Worm (Caenorhabditis elegans) whole organism, L3 larva: ENCODE measurements around the gene Y57G11C.1130.
"Not testable (repeated sequence)": the region's sequence is repeated elsewhere in the genome, so short reads cannot be mapped to it uniquely, and the experiment has no call there.

Experiments
- ama-1 ChIP-seq: fragments of 150-350 bp; optimal IDR thresholded peaks from 2 replicates; lab custom pipeline; 2018
- ceh-16 ChIP-seq: sonication (generic microtip); optimal IDR thresholded peaks from 2 replicates; lab custom pipeline; 2017; ENCODE audit warnings: missing biosample characterization, missing genetic modification characterization
- ceh-28 ChIP-seq: fragments of 150-350 bp; optimal IDR thresholded peaks from 2 replicates; lab custom pipeline; 2014; ENCODE audit warnings: missing biosample characterization, missing genetic modification reagents, missing genetic modification characterization
- ceh-82 ChIP-seq: fragments of 150-350 bp; optimal IDR thresholded peaks from 2 replicates; lab custom pipeline; 2014; ENCODE audit warnings: missing biosample characterization, missing genetic modification characterization
- daf-12 ChIP-seq: fragments of 150-350 bp; optimal IDR thresholded peaks from 2 replicates; lab custom pipeline; 2014; ENCODE audit warnings: missing biosample characterization, missing genetic modification reagents, missing genetic modification characterization
- egl-5 ChIP-seq: fragments of 150-350 bp; optimal IDR thresholded peaks from 2 replicates; lab custom pipeline; 2017; ENCODE audit warnings: missing biosample characterization, missing genetic modification reagents, missing genetic modification characterization, inconsistent platforms
- elt-2 ChIP-seq: sonication (generic microtip); optimal IDR thresholded peaks from 2 replicates; lab custom pipeline; 2016; ENCODE audit warnings: missing genetic modification reagents, mild to moderate bottlenecking, missing genetic modification characterization, missing compliant biosample characterization
- eor-1 ChIP-seq, 2 experiments: fragments of 150-350 bp; optimal IDR thresholded peaks; 2 replicates each; lab custom pipeline; 2014 to 2018; ENCODE audit warnings: missing biosample characterization in 2 of 2, missing genetic modification characterization in 2 of 2
- fkh-10 ChIP-seq: sonication (generic microtip); optimal IDR thresholded peaks from 2 replicates; lab custom pipeline; 2017; ENCODE audit warnings: missing biosample characterization, missing genetic modification reagents, missing genetic modification characterization
- fkh-2 ChIP-seq: fragments of 150-350 bp; optimal IDR thresholded peaks from 2 replicates; lab custom pipeline; 2014; ENCODE audit warnings: missing biosample characterization, missing genetic modification reagents, missing genetic modification characterization
- jun-1 ChIP-seq: fragments of 150-350 bp; optimal IDR thresholded peaks from 2 replicates; lab custom pipeline; 2014; ENCODE audit warnings: missing biosample characterization, missing genetic modification reagents, missing genetic modification characterization
- lin-15B ChIP-seq: fragments of 150-350 bp; optimal IDR thresholded peaks from 2 replicates; lab custom pipeline; 2014; ENCODE audit warnings: missing biosample characterization, missing genetic modification characterization
- lin-39 ChIP-seq: fragments of 150-350 bp; optimal IDR thresholded peaks from 2 replicates; lab custom pipeline; 2018; ENCODE audit warnings: missing biosample characterization, missing genetic modification reagents, missing genetic modification characterization
- nfya-1 ChIP-seq: sonication (generic microtip); optimal IDR thresholded peaks from 2 replicates; lab custom pipeline; 2017; ENCODE audit warnings: missing genetic modification characterization, mild to moderate bottlenecking, missing compliant biosample characterization, antibody characterized with exemption, moderate library complexity; ENCODE audit not compliant: insufficient read depth
- nhr-11 ChIP-seq: fragments of 150-350 bp; optimal IDR thresholded peaks from 2 replicates; lab custom pipeline; 2014; ENCODE audit warnings: missing biosample characterization, missing genetic modification characterization
- nhr-12 ChIP-seq: fragments of 150-350 bp; optimal IDR thresholded peaks from 2 replicates; lab custom pipeline; 2014; ENCODE audit warnings: missing biosample characterization, missing genetic modification characterization
- nhr-237 ChIP-seq: fragments of 150-350 bp; optimal IDR thresholded peaks from 2 replicates; lab custom pipeline; 2014; ENCODE audit warnings: missing biosample characterization, missing genetic modification characterization
- nhr-25 ChIP-seq: sonication (generic microtip); optimal IDR thresholded peaks from 2 replicates; lab custom pipeline; 2017; ENCODE audit warnings: missing biosample characterization, missing genetic modification characterization
- nhr-43 ChIP-seq: sonication (generic microtip); optimal IDR thresholded peaks from 2 replicates; lab custom pipeline; 2016; ENCODE audit warnings: mild to moderate bottlenecking, missing genetic modification characterization, missing compliant biosample characterization; ENCODE audit not compliant: poor library complexity, severe bottlenecking
- nhr-67 ChIP-seq: fragments of 150-350 bp; optimal IDR thresholded peaks from 2 replicates; lab custom pipeline; 2014; ENCODE audit warnings: missing biosample characterization, missing genetic modification characterization
- nhr-76 ChIP-seq: fragments of 150-350 bp; sonication (generic microtip); optimal IDR thresholded peaks from 5 replicates; lab custom pipeline; 2014; ENCODE audit warnings: missing biosample characterization, missing genetic modification characterization
- pha-4 ChIP-seq: fragments of 150-350 bp; optimal IDR thresholded peaks from 2 replicates; lab custom pipeline; 2014; ENCODE audit warnings: missing biosample characterization, missing genetic modification reagents, missing genetic modification characterization
- skn-1 ChIP-seq: fragments of 150-350 bp; optimal IDR thresholded peaks from 2 replicates; lab custom pipeline; 2014; ENCODE audit warnings: missing biosample characterization, missing genetic modification characterization
- snpc-4 ChIP-seq: fragments of 150-350 bp; optimal IDR thresholded peaks from 2 replicates; lab custom pipeline; 2014; ENCODE audit warnings: missing biosample characterization, missing genetic modification characterization
- tbx-2 ChIP-seq: sonication (generic microtip); optimal IDR thresholded peaks from 2 replicates; lab custom pipeline; 2016; ENCODE audit warnings: mild to moderate bottlenecking, missing genetic modification characterization, missing compliant biosample characterization
- unc-39 ChIP-seq: sonication (generic microtip); optimal IDR thresholded peaks from 4 replicates; lab custom pipeline; 2017; ENCODE audit warnings: missing biosample characterization, missing genetic modification characterization
- unc-62 ChIP-seq: fragments of 150-350 bp; sonication (generic microtip); optimal IDR thresholded peaks from 4 replicates; lab custom pipeline; 2014; ENCODE audit warnings: missing biosample characterization, missing genetic modification reagents, missing genetic modification characterization
- zag-1 ChIP-seq: fragments of 150-350 bp; optimal IDR thresholded peaks from 2 replicates; lab custom pipeline; 2014; ENCODE audit warnings: missing biosample characterization, missing genetic modification characterization

The Y57G11C.1130 gene

DNA sequence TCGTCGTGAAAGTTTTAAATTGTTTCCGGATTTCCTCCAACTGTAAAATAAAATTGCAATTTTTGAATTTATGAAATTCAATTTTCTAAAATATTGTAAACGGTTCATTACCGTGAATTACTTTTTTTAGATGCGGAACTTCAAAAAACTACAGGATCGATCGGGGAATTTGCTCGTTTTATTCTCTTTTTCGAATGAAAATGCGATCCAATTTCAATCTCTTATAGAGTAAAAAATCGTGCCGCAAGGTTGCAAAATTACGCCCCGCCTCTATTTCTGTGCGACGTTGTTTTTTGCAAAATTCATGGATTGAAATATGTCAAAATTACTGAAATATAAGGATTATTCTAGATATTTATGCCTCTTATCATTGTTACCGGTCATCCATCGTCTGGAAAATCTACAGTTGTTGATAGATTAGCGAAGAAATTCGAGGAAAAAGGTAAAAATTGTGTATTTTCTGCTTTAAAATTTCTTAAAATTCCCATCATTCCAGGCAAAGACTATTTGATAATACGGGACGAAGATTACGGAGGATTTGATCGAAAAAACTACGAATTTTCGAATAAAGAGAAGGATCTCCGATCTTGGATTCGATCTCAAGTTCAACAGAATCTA lies 13.0 kb upstream of the Y57G11C.1130 start, which contains the start of gene Y57G11C.43:
Y57G11C.43 (plus strand) TSS at position 224 of the 618 bp plus-strand sequence.
- TF ChIP-seq lin-39 (no peak), ama-1 (lab: Kevin White, UChicago) (peak; percentile 43)

DNA sequence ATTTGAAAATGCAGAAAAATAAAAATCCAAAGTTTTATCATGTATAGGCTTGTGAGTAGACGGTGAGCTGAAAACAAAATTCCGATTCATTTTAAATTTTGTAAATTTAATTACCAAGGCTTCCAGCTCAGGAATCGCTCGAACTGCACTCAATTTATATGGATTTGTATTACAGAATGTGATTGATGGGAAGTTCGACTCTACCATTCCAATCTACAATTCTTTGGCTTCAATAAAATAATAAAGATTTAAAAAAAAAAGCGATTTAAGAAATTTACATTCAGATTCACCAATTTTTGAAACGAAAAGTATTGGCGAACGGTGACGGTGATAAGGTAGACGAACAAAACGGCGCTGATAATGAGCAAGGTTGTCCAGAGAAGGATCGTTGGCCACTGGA lies 11.6 kb upstream of the Y57G11C.1130 start:
- TF ChIP-seq skn-1 (tag; lab: Kevin White, UChicago) = no peak

DNA sequence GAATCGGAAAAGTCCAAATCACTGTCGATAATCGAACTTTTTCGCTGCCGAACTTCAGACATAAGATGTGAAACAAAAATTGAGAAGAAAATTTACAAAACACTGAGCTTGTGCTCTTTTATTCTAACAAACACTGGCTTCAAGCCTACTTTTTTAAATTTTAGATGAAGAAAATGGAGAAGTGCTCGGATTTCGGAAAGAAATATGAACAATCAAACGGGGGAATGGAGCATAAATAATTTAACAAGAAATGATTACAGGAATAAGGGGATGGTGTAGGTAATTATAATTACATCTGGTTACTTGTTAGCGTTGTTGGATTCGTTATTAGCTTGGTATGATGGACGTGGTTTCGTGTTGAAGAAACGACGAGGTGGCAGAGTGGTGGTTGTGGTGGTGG lies 11.0 kb upstream of the Y57G11C.1130 start, which contains the start of gene degl-1:
degl-1 (minus strand) TSS at position 101 of the 400 bp plus-strand sequence.
- TF ChIP-seq fkh-10 (GFP tag; lab: Kevin White, UChicago) (no peak), nhr-12 (tag; lab: Kevin White, UChicago) (no peak), jun-1 (tag; lab: Kevin White, UChicago) (no peak), ceh-16 (tag; lab: Kevin White, UChicago) (no peak), nhr-43 (tag; lab: Kevin White, UChicago) (no peak), nhr-237 (tag; lab: Kevin White, UChicago) (no peak), egl-5 (tag; lab: Kevin White, UChicago) (no peak), eor-1 (tag; optimal IDR thresholded peaks at IDR 0.05; lab: Kevin White, UChicago) (no peak)

DNA sequence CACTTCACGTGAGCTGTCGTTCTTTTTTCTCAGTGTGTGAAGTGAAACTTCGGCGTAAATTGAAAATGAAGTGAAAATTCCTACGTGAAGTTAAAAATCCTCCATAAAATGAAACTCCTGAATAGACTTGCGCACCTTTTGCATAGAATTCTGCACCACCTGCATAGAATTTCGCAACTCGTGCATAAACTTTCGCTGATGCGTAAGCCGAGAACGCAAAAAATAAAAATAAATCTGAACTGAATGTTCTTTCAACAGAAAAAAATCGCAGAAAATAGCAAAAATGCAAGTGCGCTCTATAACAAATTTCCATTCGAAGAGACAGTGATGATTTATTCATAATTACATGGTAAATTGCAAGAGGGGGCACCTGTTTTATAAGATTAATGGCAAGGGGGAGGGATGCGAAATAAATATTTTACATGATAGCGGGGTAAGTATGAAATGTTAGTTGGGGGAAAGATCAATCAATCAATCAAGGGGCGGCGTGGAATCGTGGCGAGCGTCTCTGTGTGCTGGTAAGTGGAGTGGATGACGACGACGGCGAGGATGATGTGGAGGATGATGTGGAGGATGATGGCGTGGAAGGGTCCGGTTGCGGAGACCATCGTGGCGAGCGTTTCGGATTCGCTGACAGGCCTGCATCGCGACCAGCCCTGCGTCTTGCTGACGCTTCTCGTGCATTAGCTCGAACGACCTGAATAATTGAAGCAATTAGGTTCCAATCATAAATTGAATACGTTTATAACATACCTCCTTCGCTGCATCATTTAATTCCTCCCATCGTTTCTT lies 8.8 kb upstream of the Y57G11C.1130 start, which contains the start of gene Y57G11C.36:
Y57G11C.36 (minus strand) TSS at position 502 of the 792 bp plus-strand sequence.
- TF ChIP-seq unc-39 (tag; lab: Kevin White, UChicago) (no peak), jun-1 (tag; lab: Kevin White, UChicago) (no peak), lin-15B (tag; lab: Kevin White, UChicago) (peak; percentile 3)

DNA sequence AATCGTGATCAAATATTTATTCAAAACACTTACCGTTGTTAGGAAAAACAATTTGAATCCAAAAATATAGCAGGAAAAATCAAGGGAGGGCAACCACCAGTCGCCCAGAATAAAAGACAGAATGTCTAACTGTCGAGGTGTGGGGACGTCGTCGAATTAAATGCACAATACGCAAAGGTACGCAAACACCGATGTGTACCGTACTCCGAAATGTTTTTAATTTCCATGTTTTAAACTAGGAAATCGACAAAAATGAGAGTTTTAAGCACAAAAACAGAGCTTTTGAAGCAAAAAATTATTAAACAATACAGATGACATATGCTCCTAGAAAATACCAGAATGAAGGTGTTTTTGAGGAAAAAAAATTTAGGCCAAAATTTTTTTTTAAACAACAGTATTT lies 7.9 kb upstream of the Y57G11C.1130 start, which contains the start of gene Y57G11C.51:
Y57G11C.51 (minus strand) TSS at position 101 of the 400 bp plus-strand sequence.
- TF ChIP-seq nhr-11 (tag; lab: Kevin White, UChicago); daf-12 (tag; lab: Kevin White, UChicago); ceh-28: not testable (repeated sequence)
- TF ChIP-seq, all 47 proteins: peak for 0; not testable (repeated sequence) for 47

DNA sequence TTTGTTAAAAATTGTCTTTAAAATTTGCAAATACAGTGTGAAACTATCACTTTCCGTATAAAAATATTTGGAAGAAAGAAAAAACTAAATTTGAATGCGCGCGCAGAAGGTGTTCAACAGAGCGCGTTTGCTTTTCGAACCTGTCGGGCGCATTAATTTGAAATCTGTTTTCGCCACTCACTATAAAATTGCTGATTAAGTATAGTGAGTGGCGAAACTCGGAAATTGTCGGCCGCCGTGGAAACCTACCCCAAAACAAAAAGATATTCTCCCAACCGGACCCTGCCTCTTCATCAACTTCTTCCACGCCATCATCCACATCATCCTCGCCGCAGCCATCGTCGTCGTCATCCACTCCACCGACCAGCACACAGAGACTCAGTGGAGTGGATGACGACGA lies 1.7 kb upstream of the Y57G11C.1130 start:
- peak; percentile 38 for TF ChIP-seq snpc-4

DNA sequence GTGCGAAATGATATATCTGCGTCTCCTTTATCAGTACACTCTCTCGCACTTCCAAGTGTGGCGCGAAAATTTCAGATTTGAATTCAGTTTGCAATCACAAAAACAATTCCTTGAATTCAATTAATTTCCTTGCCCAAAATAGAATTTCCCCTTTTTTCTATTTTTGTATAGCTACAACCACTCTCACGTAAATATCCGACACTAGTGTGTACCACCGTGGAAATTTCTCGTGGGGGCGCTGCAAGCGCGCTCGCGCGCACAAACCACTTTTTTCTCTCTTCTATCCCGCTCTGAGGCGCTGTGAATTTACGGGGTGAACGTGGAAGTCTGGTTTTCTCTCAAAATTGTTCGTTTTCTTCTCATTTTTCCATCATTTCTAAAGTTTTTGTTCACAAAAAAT lies 774 bp upstream of the Y57G11C.1130 start, which contains the start of gene Y57G11C.8:
Y57G11C.8 (plus strand) TSS at position 301 of the 400 bp plus-strand sequence.
- TF ChIP-seq lin-39 = no peak
- TF ChIP-seq nhr-25 (tag; lab: Kevin White, UChicago) = no peak
- no peak for TF ChIP-seq ceh-16 (tag; lab: Kevin White, UChicago)
- no peak for TF ChIP-seq pha-4 (tag; lab: Kevin White, UChicago)
- TF ChIP-seq snpc-4 = no peak
- TF ChIP-seq egl-5 (tag; lab: Kevin White, UChicago) = no peak
- TF ChIP-seq nhr-67 = no peak
- TF ChIP-seq zag-1 (tag; lab: Kevin White, UChicago) = no peak
- TF ChIP-seq nhr-76 (tag; lab: Kevin White, UChicago) = no peak
- TF ChIP-seq ceh-28 = no peak
- TF ChIP-seq lin-15B (tag; lab: Kevin White, UChicago) = no peak
- no peak for TF ChIP-seq tbx-2 (tag; lab: Kevin White, UChicago)
- TF ChIP-seq nhr-43 (tag; lab: Kevin White, UChicago) = no peak
- TF ChIP-seq nhr-12 (tag; lab: Kevin White, UChicago) = no peak
- no peak for TF ChIP-seq nfya-1

DNA sequence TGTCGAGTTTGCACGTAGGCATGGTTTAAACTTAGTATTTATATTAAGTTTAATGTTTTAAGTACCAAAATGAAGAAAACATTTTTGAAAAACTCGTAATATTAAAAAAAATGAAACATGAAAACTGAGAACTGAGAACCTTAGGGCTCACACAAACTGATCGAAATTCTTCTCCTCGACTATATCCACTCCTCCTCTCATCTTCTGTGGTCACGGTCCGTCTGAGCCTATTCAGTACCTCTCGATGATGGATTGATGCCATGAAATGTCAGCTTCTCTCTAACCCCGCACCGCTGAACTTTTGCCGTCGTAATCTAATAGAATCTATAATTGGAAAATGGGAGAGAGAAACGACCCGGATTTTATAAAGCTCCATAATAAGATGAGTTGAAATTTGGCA lies 2.2 kb downstream of the Y57G11C.1130 start, which contains the start of gene nlp-56:
nlp-56 (minus strand) TSS at position 257 of the 400 bp plus-strand sequence.
- no peak for TF ChIP-seq ceh-82 (tag; lab: Kevin White, UChicago)
- TF ChIP-seq fkh-2 = no peak
- no peak for TF ChIP-seq unc-62 (GFP tag; lab: Kevin White, UChicago)
- TF ChIP-seq elt-2 (tag; lab: Kevin White, UChicago) = no peak
- TF ChIP-seq tbx-2 (tag; lab: Kevin White, UChicago) = no peak
